Worm (Caenorhabditis elegans) whole organism, mixed stage, embryonic: ENCODE results near the gene R13D7.2.

Experiments
- M03D4.4 ChIP-seq: sonication (generic microtip); optimal IDR thresholded peaks from 2 replicates; lab custom pipeline; 2017; ENCODE audit warnings: mild to moderate bottlenecking, missing genetic modification characterization, missing compliant biosample characterization
- bed-3 ChIP-seq: fragments of 200-800 bp; sonication (Bioruptor generic); optimal IDR thresholded peaks from 3 replicates; lab custom pipeline; 2018; ENCODE audit warnings: mild to moderate bottlenecking, missing genetic modification characterization, moderate library complexity, missing compliant biosample characterization
- blmp-1 ChIP-seq: fragments of 150-350 bp; optimal IDR thresholded peaks from 2 replicates; lab custom pipeline; 2014; ENCODE audit warnings: missing biosample characterization, missing genetic modification characterization
- ceh-39 ChIP-seq: fragments of 150-350 bp; optimal IDR thresholded peaks from 2 replicates; lab custom pipeline; 2014; ENCODE audit warnings: missing biosample characterization, missing genetic modification characterization
- ceh-43 ChIP-seq: fragments of 200-800 bp; sonication (Bioruptor generic); optimal IDR thresholded peaks from 2 replicates; lab custom pipeline; 2018; ENCODE audit warnings: mild to moderate bottlenecking, missing genetic modification characterization, moderate library complexity, missing compliant biosample characterization
- ces-1 ChIP-seq: fragments of 150-350 bp; optimal IDR thresholded peaks from 2 replicates; lab custom pipeline; 2014; ENCODE audit warnings: missing biosample characterization, missing genetic modification reagents, missing genetic modification characterization
- cnd-1 ChIP-seq: fragments of 200-800 bp; sonication (Bioruptor generic); optimal IDR thresholded peaks from 2 replicates; lab custom pipeline; 2018; ENCODE audit warnings: mild to moderate bottlenecking, missing genetic modification characterization, missing compliant biosample characterization
- drap-1 ChIP-seq: fragments of 200-800 bp; sonication (Bioruptor generic); optimal IDR thresholded peaks from 3 replicates; lab custom pipeline; 2018; ENCODE audit warnings: mild to moderate bottlenecking, missing genetic modification characterization, missing compliant biosample characterization
- elt-1 ChIP-seq: sonication (generic microtip); optimal IDR thresholded peaks from 2 replicates; lab custom pipeline; 2017; ENCODE audit warnings: missing genetic modification characterization, mild to moderate bottlenecking, missing compliant biosample characterization, antibody characterized with exemption, moderate library complexity, borderline replicate concordance; ENCODE audit not compliant: insufficient read depth
- elt-3 ChIP-seq: fragments of 150-350 bp; optimal IDR thresholded peaks from 2 replicates; lab custom pipeline; 2014; ENCODE audit warnings: missing biosample characterization, missing genetic modification characterization
- flh-1 ChIP-seq: fragments of 200-800 bp; sonication (Bioruptor generic); optimal IDR thresholded peaks from 2 replicates; lab custom pipeline; 2018; ENCODE audit warnings: mild to moderate bottlenecking, missing genetic modification characterization, moderate library complexity, missing compliant biosample characterization
- ham-2 ChIP-seq: fragments of 200-800 bp; sonication (Bioruptor generic); optimal IDR thresholded peaks from 2 replicates; lab custom pipeline; 2018; ENCODE audit warnings: mild to moderate bottlenecking, missing genetic modification characterization, missing compliant biosample characterization
- lin-13 ChIP-seq: fragments of 150-350 bp; optimal IDR thresholded peaks from 2 replicates; lab custom pipeline; 2014; ENCODE audit warnings: missing biosample characterization, missing genetic modification characterization
- lin-32 ChIP-seq: fragments of 200-800 bp; sonication (Bioruptor generic); optimal IDR thresholded peaks from 2 replicates; lab custom pipeline; 2018; ENCODE audit warnings: mild to moderate bottlenecking, missing genetic modification characterization, missing compliant biosample characterization
- lsy-2 ChIP-seq: fragments of 150-350 bp; optimal IDR thresholded peaks from 2 replicates; lab custom pipeline; 2014; ENCODE audit warnings: missing biosample characterization, missing genetic modification characterization
- mab-5 ChIP-seq: fragments of 150-350 bp; optimal IDR thresholded peaks from 2 replicates; lab custom pipeline; 2014; ENCODE audit warnings: missing biosample characterization, missing genetic modification characterization
- mep-1 ChIP-seq: fragments of 150-350 bp; optimal IDR thresholded peaks from 2 replicates; lab custom pipeline; 2017; ENCODE audit warnings: missing biosample characterization, missing genetic modification reagents, missing genetic modification characterization, inconsistent platforms
- mls-2 ChIP-seq: sonication (generic microtip); optimal IDR thresholded peaks from 2 replicates; lab custom pipeline; 2016; ENCODE audit warnings: mild to moderate bottlenecking, missing genetic modification characterization, moderate library complexity, missing compliant biosample characterization
- nhr-12 ChIP-seq: fragments of 150-350 bp; optimal IDR thresholded peaks from 2 replicates; lab custom pipeline; 2014; ENCODE audit warnings: missing biosample characterization, missing genetic modification characterization
- nhr-2 ChIP-seq: fragments of 150-350 bp; optimal IDR thresholded peaks from 2 replicates; lab custom pipeline; 2014; ENCODE audit warnings: missing biosample characterization, missing genetic modification characterization
- nhr-28 ChIP-seq: fragments of 150-350 bp; optimal IDR thresholded peaks from 2 replicates; lab custom pipeline; 2014; ENCODE audit warnings: missing biosample characterization, missing genetic modification characterization
- pha-4 ChIP-seq: fragments of 150-350 bp; optimal IDR thresholded peaks from 2 replicates; lab custom pipeline; 2018; ENCODE audit warnings: missing biosample characterization, missing genetic modification reagents, missing genetic modification characterization
- sem-2 ChIP-seq: fragments of 200-800 bp; sonication (Bioruptor generic); optimal IDR thresholded peaks from 2 replicates; lab custom pipeline; 2018; ENCODE audit warnings: mild to moderate bottlenecking, missing genetic modification characterization, missing compliant biosample characterization
- snpc-4 ChIP-seq: fragments of 150-350 bp; optimal IDR thresholded peaks from 2 replicates; lab custom pipeline; 2014; ENCODE audit warnings: missing biosample characterization, missing genetic modification characterization
- sptf-1 ChIP-seq: sonication (generic microtip); optimal IDR thresholded peaks from 2 replicates; lab custom pipeline; 2017; ENCODE audit warnings: mild to moderate bottlenecking, missing genetic modification characterization, moderate library complexity, missing compliant biosample characterization
- tbx-8 ChIP-seq: fragments of 200-800 bp; sonication (Bioruptor generic); optimal IDR thresholded peaks from 2 replicates; lab custom pipeline; 2018; ENCODE audit warnings: mild to moderate bottlenecking, missing genetic modification characterization, moderate library complexity, missing compliant biosample characterization
- unc-62 ChIP-seq: fragments of 150-350 bp; optimal IDR thresholded peaks from 2 replicates; lab custom pipeline; 2014; ENCODE audit warnings: missing biosample characterization, missing genetic modification reagents, missing genetic modification characterization
- zip-8 ChIP-seq: fragments of 150-350 bp; optimal IDR thresholded peaks from 2 replicates; lab custom pipeline; 2014; ENCODE audit warnings: missing biosample characterization, missing genetic modification characterization

The R13D7.2 gene

DNA sequence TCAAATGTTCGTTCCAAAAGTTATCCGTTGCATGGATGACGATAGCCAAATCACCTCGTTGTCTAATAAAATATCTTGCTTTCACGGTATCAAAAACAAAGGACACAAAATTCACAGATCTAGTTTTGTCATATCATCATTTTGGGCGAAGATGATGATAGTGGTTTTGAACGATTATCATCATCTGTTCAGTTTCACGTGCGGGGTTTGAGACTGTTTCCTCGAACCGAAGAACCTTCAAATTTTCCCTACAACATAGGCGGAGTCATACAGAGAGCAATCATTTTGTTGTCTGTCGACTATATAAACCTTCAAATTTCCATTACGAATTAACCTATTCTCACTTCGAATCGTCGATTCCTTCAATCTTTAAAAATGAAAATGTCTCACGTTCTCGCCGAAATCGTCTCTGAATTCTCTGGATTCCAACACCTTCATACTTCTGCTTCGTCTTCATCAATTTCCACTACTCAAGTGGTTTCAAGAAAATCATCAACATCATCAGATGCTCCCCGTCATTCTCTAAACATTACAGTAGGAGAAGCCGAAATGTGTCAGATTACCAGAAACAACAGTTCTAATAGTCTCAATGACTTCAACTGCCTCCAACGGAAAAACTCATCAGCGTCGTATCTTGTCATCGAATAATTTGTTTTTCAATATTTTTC lies 3.5 kb downstream of the R13D7.2 start, which contains the start of gene F18E3.11:
Gene F18E3.11, plus strand, starts transcription at position 376 of the 668 bp plus-strand sequence.
- TF ChIP-seq M03D4.4 (tag; lab: Kevin White, UChicago) (no peak), ham-2 (GFP tag; lab: Kevin White, UChicago) (no peak), cnd-1 (no peak)

ce11 chrV:7414909-7415308 lies 5.2 kb downstream of the R13D7.2 start, which contains the start of gene F18E3.12:
TSS of gene F18E3.12 (plus strand) at chrV:7414985.
- TF ChIP-seq ceh-39 (tag; lab: Kevin White, UChicago) (no peak), sptf-1 (tag; lab: Kevin White, UChicago) (no peak), ces-1 (GFP tag; lab: Kevin White, UChicago) (no peak), pha-4 (tag; lab: Kevin White, UChicago) (no peak), lin-13 (tag; lab: Kevin White, UChicago) (no peak)

- TF ChIP-seq elt-3 (tag; lab: Kevin White, UChicago) (peak; percentile 22), unc-62 (GFP tag; lab: Kevin White, UChicago) (peak; percentile 69), mep-1 (tag; lab: Kevin White, UChicago) (no peak)
Observed at ce11 chrV:7415780-7416428, 6.2 kb downstream of the R13D7.2 start, which contains the start of gene F18E3.13. TSS of gene F18E3.13 (plus strand) at chrV:7416164.

DNA sequence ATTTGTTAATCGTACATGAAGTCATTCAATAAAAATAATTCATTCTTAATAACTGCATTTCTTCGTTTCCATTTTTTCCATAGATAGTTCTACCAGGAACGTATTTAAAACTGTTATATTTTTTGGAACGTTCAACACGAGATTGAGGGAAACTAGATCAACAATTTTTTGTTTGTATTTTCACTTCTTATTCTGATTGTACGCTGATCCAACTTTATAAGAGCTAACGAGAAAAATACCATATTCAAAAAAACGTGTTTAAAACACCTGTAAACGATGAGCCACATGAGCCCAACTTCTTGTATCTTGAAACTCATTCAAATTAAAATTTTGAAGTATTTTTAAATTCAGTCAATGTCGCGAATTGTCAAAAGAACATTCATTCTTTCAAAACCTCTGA lies 6.9 kb downstream of the R13D7.2 start:
- no peak for TF ChIP-seq flh-1 (GFP tag; lab: Kevin White, UChicago)
- no peak for TF ChIP-seq tbx-8 (GFP tag; lab: Kevin White, UChicago)
- TF ChIP-seq blmp-1 (tag; lab: Kevin White, UChicago) = no peak
- no peak for TF ChIP-seq nhr-28 (tag; lab: Kevin White, UChicago)
- TF ChIP-seq nhr-2 (tag; lab: Kevin White, UChicago) = no peak
- TF ChIP-seq pha-4 (tag; lab: Kevin White, UChicago) = no peak
- no peak for TF ChIP-seq drap-1 (GFP tag; lab: Kevin White, UChicago)
- TF ChIP-seq ham-2 (GFP tag; lab: Kevin White, UChicago) = no peak

ce11 chrV:7417018-7417716 lies 7.5 kb downstream of the R13D7.2 start, which contains the start of gene srw-67:
TSS of gene srw-67 (plus strand) at chrV:7417660.
- TF ChIP-seq mep-1 (tag; lab: Kevin White, UChicago) (no peak), sptf-1 (tag; lab: Kevin White, UChicago) (no peak), lin-32 (no peak), lsy-2 (tag; lab: Kevin White, UChicago) (no peak), drap-1 (GFP tag; lab: Kevin White, UChicago) (no peak), ceh-43 (no peak), nhr-12 (tag; lab: Kevin White, UChicago) (no peak), zip-8 (tag; lab: Kevin White, UChicago) (no peak), M03D4.4 (tag; lab: Kevin White, UChicago) (no peak), pha-4 (tag; lab: Kevin White, UChicago) (no peak), bed-3 (GFP tag; lab: Kevin White, UChicago) (no peak), snpc-4 (no peak), mab-5 (tag; lab: Kevin White, UChicago) (no peak), elt-3 (tag; lab: Kevin White, UChicago) (no peak)

- TF ChIP-seq flh-1 (GFP tag; lab: Kevin White, UChicago) (no peak), sem-2 (GFP tag; lab: Kevin White, UChicago) (no peak), lin-13 (tag; lab: Kevin White, UChicago) (no peak), mls-2 (tag; lab: Kevin White, UChicago) (no peak), elt-1 (tag; lab: Kevin White, UChicago) (no peak)
Observed at ce11 chrV:7420162-7420561, 10.5 kb downstream of the R13D7.2 start, which contains the start of gene srxa-4. TSS of gene srxa-4 (plus strand) at chrV:7420462.
